Worm (Caenorhabditis elegans) whole organism, L2 larva: ENCODE data around the gene C53D6.10.

Experiments used
- C34F6.9 ChIP-seq: fragments of 150-350 bp; optimal IDR thresholded peaks from 2 replicates; lab custom pipeline; 2014; ENCODE audit warnings: missing biosample characterization, missing genetic modification characterization
- F13H6.1 ChIP-seq: sonication (generic microtip); optimal IDR thresholded peaks from 2 replicates; lab custom pipeline; 2016; ENCODE audit warnings: missing genetic modification characterization, missing compliant biosample characterization
- R02D3.7 ChIP-seq: fragments of 150-350 bp; optimal IDR thresholded peaks from 2 replicates; lab custom pipeline; 2014; ENCODE audit warnings: missing biosample characterization, missing genetic modification characterization
- Y55F3AM.14 ChIP-seq: fragments of 200-800 bp; sonication (Bioruptor generic); optimal IDR thresholded peaks from 2 replicates; lab custom pipeline; 2018; ENCODE audit warnings: mild to moderate bottlenecking, missing genetic modification characterization, missing compliant biosample characterization
- ZK546.5 ChIP-seq: sonication (generic microtip); optimal IDR thresholded peaks from 2 replicates; lab custom pipeline; 2017; ENCODE audit warnings: missing biosample characterization, missing genetic modification characterization
- blmp-1 ChIP-seq: sonication (generic microtip); optimal IDR thresholded peaks from 2 replicates; lab custom pipeline; 2017; ENCODE audit warnings: missing genetic modification characterization, mild to moderate bottlenecking, missing compliant biosample characterization, antibody characterized with exemption, moderate library complexity; ENCODE audit not compliant: insufficient read depth
- ceh-16 ChIP-seq: fragments of 150-350 bp; optimal IDR thresholded peaks from 2 replicates; lab custom pipeline; 2014; ENCODE audit warnings: missing biosample characterization, missing genetic modification characterization
- ceh-82 ChIP-seq: fragments of 150-350 bp; optimal IDR thresholded peaks from 2 replicates; lab custom pipeline; 2014; ENCODE audit warnings: missing biosample characterization, missing genetic modification characterization
- crh-2 ChIP-seq: sonication (generic microtip); optimal IDR thresholded peaks from 2 replicates; lab custom pipeline; 2017; ENCODE audit warnings: missing biosample characterization, missing genetic modification characterization
- elt-3 ChIP-seq: sonication (generic microtip); optimal IDR thresholded peaks from 2 replicates; lab custom pipeline; 2017; ENCODE audit warnings: missing biosample characterization, missing genetic modification characterization
- gmeb-1 ChIP-seq: fragments of 150-350 bp; optimal IDR thresholded peaks from 2 replicates; lab custom pipeline; 2014; ENCODE audit warnings: missing biosample characterization, missing genetic modification characterization
- lin-39 ChIP-seq: fragments of 150-350 bp; optimal IDR thresholded peaks from 2 replicates; lab custom pipeline; 2014; ENCODE audit warnings: missing biosample characterization, missing genetic modification reagents, missing genetic modification characterization
- lsy-2 ChIP-seq, 2 experiments: fragments of 150-350 bp in 1 of 2; sonication (generic microtip) in 1 of 2; optimal IDR thresholded peaks; 2 replicates each; lab custom pipeline; 2014 to 2017; ENCODE audit warnings: missing biosample characterization in 2 of 2, missing genetic modification characterization in 2 of 2
- mab-5 ChIP-seq: fragments of 150-350 bp; optimal IDR thresholded peaks from 2 replicates; lab custom pipeline; 2014; ENCODE audit warnings: missing biosample characterization, missing genetic modification characterization
- mbf-1 ChIP-seq: sonication (generic microtip); optimal IDR thresholded peaks from 2 replicates; lab custom pipeline; 2017; ENCODE audit warnings: missing biosample characterization, missing genetic modification characterization
- mdl-1 ChIP-seq, 2 experiments: fragments of 150-350 bp in 1 of 2; sonication (generic microtip) in 1 of 2; optimal IDR thresholded peaks; 2 replicates each; lab custom pipeline; 2017; ENCODE audit warnings: missing biosample characterization in 2 of 2, missing genetic modification characterization in 2 of 2
- nhr-11 ChIP-seq: fragments of 150-350 bp; optimal IDR thresholded peaks from 2 replicates; lab custom pipeline; 2014; ENCODE audit warnings: missing biosample characterization, missing genetic modification characterization
- nhr-12 ChIP-seq: fragments of 150-350 bp; optimal IDR thresholded peaks from 2 replicates; lab custom pipeline; 2014; ENCODE audit warnings: missing biosample characterization, missing genetic modification characterization
- nhr-129 ChIP-seq: fragments of 150-350 bp; optimal IDR thresholded peaks from 2 replicates; lab custom pipeline; 2014; ENCODE audit warnings: missing biosample characterization, missing genetic modification characterization
- nhr-21 ChIP-seq: fragments of 150-350 bp; optimal IDR thresholded peaks from 2 replicates; lab custom pipeline; 2014; ENCODE audit warnings: missing biosample characterization, missing genetic modification characterization
- nhr-237 ChIP-seq: fragments of 150-350 bp; optimal IDR thresholded peaks from 2 replicates; lab custom pipeline; 2014; ENCODE audit warnings: missing biosample characterization, missing genetic modification characterization
- nhr-77 ChIP-seq: fragments of 150-350 bp; optimal IDR thresholded peaks from 2 replicates; lab custom pipeline; 2014; ENCODE audit warnings: missing biosample characterization, missing genetic modification characterization
- peb-1 ChIP-seq: fragments of 150-350 bp; optimal IDR thresholded peaks from 2 replicates; lab custom pipeline; 2014; ENCODE audit warnings: missing biosample characterization, missing genetic modification characterization
- sem-4 ChIP-seq: fragments of 150-350 bp; optimal IDR thresholded peaks from 2 replicates; lab custom pipeline; 2014; ENCODE audit warnings: missing biosample characterization, missing genetic modification reagents, missing genetic modification characterization
- sma-3 ChIP-seq: sonication (generic microtip); optimal IDR thresholded peaks from 2 replicates; lab custom pipeline; 2016; ENCODE audit warnings: missing genetic modification reagents, missing genetic modification characterization, missing compliant biosample characterization
- sma-9 ChIP-seq, 2 experiments: fragments of 150-350 bp in 1 of 2; sonication (generic microtip) in 1 of 2; optimal IDR thresholded peaks; 2 replicates each; lab custom pipeline; 2014 to 2016; ENCODE audit warnings: missing genetic modification characterization in 2 of 2, mild to moderate bottlenecking in 1 of 2, missing biosample characterization in 1 of 2, missing compliant biosample characterization in 1 of 2, missing genetic modification reagents in 1 of 2, moderate library complexity in 1 of 2
- snpc-4 ChIP-seq: fragments of 150-350 bp; optimal IDR thresholded peaks from 2 replicates; lab custom pipeline; 2014; ENCODE audit warnings: missing biosample characterization, missing genetic modification characterization
- unc-39 ChIP-seq: fragments of 150-350 bp; optimal IDR thresholded peaks from 2 replicates; lab custom pipeline; 2014; ENCODE audit warnings: missing biosample characterization, missing genetic modification characterization
- unc-62 ChIP-seq: fragments of 150-350 bp; optimal IDR thresholded peaks from 2 replicates; lab custom pipeline; 2014; ENCODE audit warnings: missing biosample characterization, missing genetic modification reagents, missing genetic modification characterization
- zag-1 ChIP-seq: fragments of 150-350 bp; optimal IDR thresholded peaks from 2 replicates; lab custom pipeline; 2014; ENCODE audit warnings: missing biosample characterization, missing genetic modification characterization
- ztf-11 ChIP-seq: sonication (generic microtip); optimal IDR thresholded peaks from 2 replicates; lab custom pipeline; 2017; ENCODE audit warnings: missing biosample characterization, missing genetic modification characterization
- ztf-4 ChIP-seq: fragments of 150-350 bp; optimal IDR thresholded peaks from 2 replicates; lab custom pipeline; 2014; ENCODE audit warnings: missing biosample characterization, missing genetic modification characterization

C53D6.10 gene

DNA sequence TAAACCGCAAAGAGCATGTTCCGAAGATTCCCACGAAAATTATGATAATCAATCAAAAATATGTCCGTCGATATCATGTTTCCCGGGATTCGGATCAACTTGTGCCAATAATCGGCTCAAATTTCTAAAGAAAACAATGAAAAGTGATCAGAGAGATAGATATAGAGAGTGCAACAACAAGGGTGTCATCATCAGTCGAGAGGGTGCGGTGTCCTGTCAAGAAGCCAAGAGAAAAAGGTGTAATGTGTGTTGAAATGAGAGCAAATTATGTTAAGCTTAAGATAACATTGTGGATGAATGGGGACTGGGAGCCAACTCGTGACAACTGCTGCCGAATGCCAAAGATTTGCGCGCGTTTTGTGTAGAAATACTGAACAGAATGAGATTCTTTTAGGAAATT, 26.3 kb downstream of the C53D6.10 start:
- TF ChIP-seq mdl-1 (tag; optimal IDR thresholded peaks at IDR 0.05; lab: Kevin White, UChicago) (no peak), ztf-11 (tag; lab: Kevin White, UChicago) (no peak), peb-1 (tag; lab: Kevin White, UChicago) (no peak), F13H6.1 (tag; lab: Kevin White, UChicago) (peak; percentile 8), sma-9 (GFP tag; optimal IDR thresholded peaks at IDR 0.05; lab: Kevin White, UChicago) (peak; percentile 14), sma-9 (tag; optimal IDR thresholded peaks at IDR 0.05; lab: Kevin White, UChicago) (no peak), lin-39 (tag; lab: Kevin White, UChicago) (no peak), zag-1 (tag; lab: Kevin White, UChicago) (no peak)

DNA sequence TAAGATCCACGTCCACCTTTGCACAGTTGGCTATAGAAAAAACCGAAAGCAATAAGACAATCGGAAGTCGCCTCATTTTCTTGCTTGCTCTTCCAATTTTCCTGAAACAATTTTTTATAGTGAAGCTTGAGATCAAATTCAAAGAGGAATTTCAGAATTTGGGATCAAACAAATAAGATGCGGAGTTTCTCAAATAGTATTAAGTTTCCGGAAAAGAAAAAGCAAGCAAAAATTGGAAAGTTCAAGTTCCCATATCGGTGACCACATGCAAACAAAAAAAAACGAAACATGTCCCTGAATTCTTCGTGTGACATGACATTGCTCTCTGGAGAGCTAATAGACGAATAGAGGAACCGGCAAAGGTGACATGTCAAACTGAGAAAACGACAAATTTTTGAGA, 28.9 kb downstream of the C53D6.10 start, which contains the start of gene unc-129:
TSS of gene unc-129 (minus strand) at position 101 of the 400 bp plus-strand sequence.
- TF ChIP-seq ZK546.5 (no peak), nhr-12 (tag; lab: Kevin White, UChicago) (no peak), blmp-1 (tag; lab: Kevin White, UChicago) (no peak), C34F6.9 (no peak)

- TF ChIP-seq R02D3.7 = no peak
- no peak for TF ChIP-seq nhr-12 (tag; lab: Kevin White, UChicago)
- TF ChIP-seq nhr-21 (tag; lab: Kevin White, UChicago) = no peak
- no peak for TF ChIP-seq ZK546.5
- TF ChIP-seq blmp-1 (tag; lab: Kevin White, UChicago) = no peak
- TF ChIP-seq sma-3 (GFP tag; lab: Kevin White, UChicago) = no peak
- TF ChIP-seq mab-5 (tag; lab: Kevin White, UChicago) = no peak
- no peak for TF ChIP-seq nhr-129 (tag; lab: Kevin White, UChicago)
- TF ChIP-seq nhr-77 = no peak
- no peak for TF ChIP-seq unc-39
- no peak for TF ChIP-seq sma-9 (GFP tag; optimal IDR thresholded peaks at IDR 0.05; lab: Kevin White, UChicago)
- TF ChIP-seq sma-9 (tag; optimal IDR thresholded peaks at IDR 0.05; lab: Kevin White, UChicago) = no peak
- no peak for TF ChIP-seq elt-3
- TF ChIP-seq snpc-4 (tag; lab: Kevin White, UChicago) = no peak
- no peak for TF ChIP-seq F13H6.1 (tag; lab: Kevin White, UChicago)
- no peak for TF ChIP-seq Y55F3AM.14 (GFP tag; lab: Kevin White, UChicago)
- TF ChIP-seq unc-62 (GFP tag; lab: Kevin White, UChicago) = no peak
- no peak for TF ChIP-seq ceh-82 (tag; lab: Kevin White, UChicago)
- TF ChIP-seq sem-4 (tag; lab: Kevin White, UChicago) = no peak
Measured at ce11 chrIV:9002636-9003035, 31.6 kb downstream of the C53D6.10 start, which contains the start of gene C53D6.8. TSS of gene C53D6.8 (minus strand) at chrIV:9002736.

ce11 chrIV:9001184-9001583, 33.1 kb downstream of the C53D6.10 start:
- TF ChIP-seq snpc-4 (tag; lab: Kevin White, UChicago) (peak; percentile 10), crh-2 (tag; lab: Kevin White, UChicago) (no peak)

DNA sequence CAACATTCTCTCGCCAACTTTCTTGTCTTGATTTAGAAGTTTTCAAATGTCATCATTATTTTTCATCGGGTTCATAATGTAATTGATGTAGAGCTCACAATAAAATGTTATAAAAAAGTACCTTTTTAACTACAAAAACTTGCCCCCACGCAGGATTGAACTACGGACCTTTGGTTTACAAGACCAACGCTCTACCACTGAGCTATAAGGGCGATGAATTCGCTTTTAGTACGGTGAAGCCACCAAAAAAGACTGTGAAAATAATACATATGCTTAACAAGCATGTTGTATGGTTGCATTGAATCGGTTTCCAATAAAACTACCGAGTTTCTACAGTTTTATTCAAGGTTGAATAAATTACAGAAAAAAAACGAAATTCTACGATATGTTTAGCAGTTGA, 33.6 kb downstream of the C53D6.10 start:
- TF ChIP-seq nhr-237 (tag; lab: Kevin White, UChicago) (no peak), F13H6.1 (tag; lab: Kevin White, UChicago) (no peak), gmeb-1 (tag; lab: Kevin White, UChicago) (no peak), lsy-2 (tag; optimal IDR thresholded peaks at IDR 0.05; lab: Kevin White, UChicago) (no peak), ceh-16 (tag; lab: Kevin White, UChicago) (no peak), R02D3.7 (no peak), peb-1 (tag; lab: Kevin White, UChicago) (no peak), nhr-77 (no peak)

DNA sequence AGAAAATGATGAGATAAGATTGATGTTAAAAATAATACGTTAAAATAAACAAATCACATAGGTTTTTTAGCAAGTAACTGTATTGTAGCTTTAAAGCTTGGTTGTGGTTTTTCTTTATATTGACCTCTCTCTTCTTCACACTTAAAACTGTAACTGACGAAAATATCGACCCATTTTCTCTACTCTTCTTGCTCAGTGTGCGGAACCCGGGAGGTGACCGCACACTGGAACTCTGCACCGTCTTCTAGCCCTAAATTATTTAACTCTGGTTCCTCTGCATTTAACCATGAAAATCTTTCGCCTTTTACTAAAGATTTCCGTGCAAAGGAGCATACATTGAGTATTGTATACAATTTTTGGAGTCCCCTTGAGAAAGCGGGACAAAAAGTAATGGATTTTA, 39.8 kb downstream of the C53D6.10 start:
- TF ChIP-seq elt-3 = no peak
- TF ChIP-seq sma-3 (GFP tag; lab: Kevin White, UChicago) = no peak
- no peak for TF ChIP-seq sem-4 (tag; lab: Kevin White, UChicago)
- no peak for TF ChIP-seq mbf-1 (tag; lab: Kevin White, UChicago)
- TF ChIP-seq mdl-1 (tag; optimal IDR thresholded peaks at IDR 0.05; lab: Kevin White, UChicago) = no peak
- TF ChIP-seq ztf-4 (tag; lab: Kevin White, UChicago) = no peak
- no peak for TF ChIP-seq R02D3.7
- TF ChIP-seq C34F6.9 = no peak
- TF ChIP-seq nhr-11 (tag; lab: Kevin White, UChicago) = no peak
